Fruit fly (Drosophila melanogaster): Measurements from ENCODE around the gene CG12502.
A peak's percentile ranks its signal among the peaks of the same experiment; 100 is the strongest.

CG12502 gene

DNA sequence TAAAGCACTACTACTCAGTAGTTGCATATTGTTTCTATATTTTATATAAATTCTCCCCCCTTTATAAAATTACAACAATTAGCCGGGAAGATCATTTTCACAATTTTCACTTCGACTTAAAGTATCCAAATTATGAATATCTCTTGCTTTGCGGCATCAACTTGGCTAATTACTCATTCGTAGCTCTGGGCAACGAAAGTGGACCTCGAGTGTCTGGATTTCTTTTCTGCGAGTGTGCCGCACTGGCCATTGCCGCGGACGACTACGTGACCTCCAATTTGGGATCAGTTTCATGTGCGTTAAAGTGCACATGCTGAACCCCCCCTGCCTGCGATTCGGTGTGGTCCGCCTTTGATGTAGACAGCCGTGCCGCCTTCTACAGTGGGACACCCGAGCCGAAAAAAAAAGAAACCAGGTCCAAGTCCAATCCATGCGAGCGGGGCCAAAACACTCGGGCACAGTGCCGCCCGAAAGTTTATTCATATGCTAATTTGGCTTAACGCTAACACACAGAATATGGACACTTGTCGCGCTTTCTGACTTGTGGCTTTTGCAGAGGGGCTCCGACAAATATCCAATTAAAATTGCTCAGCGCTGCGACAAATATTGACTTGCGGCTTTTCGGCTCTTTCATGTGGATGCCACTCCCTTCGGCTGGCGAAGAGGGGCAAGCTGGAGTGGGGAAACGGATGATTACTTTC, 46.6 kb upstream of the CG12502 start (continued):
- TF ChIP-seq phol (tag; optimal IDR thresholded peaks at IDR 0.05) (peak; percentile 43), row (GFP tag; IDR thresholded peaks at IDR 0.05) (peak; percentile 30; the same call in 2 of the 3 replicates), HLHmδ (GFP tag; optimal IDR thresholded peaks at IDR 0.05) (no peak), prd (optimal IDR thresholded peaks at IDR 0.05) (no peak), prd (GFP tag; IDR thresholded peaks at IDR 0.05) (no peak; the same call in 2 of the 3 replicates), fd3F (GFP tag; optimal IDR thresholded peaks at IDR 0.05) (no peak), cwo (GFP tag; optimal IDR thresholded peaks at IDR 0.05) (no peak), tll (GFP tag; optimal IDR thresholded peaks at IDR 0.05) (no peak), tna (GFP tag; IDR thresholded peaks at IDR 0.05; ENCODE audit: partially characterized antibody) (no peak), nerfin-1 (tag; optimal IDR thresholded peaks at IDR 0.05) (peak; percentile 4), Sry-δ (GFP tag; optimal IDR thresholded peaks at IDR 0.05) (no peak), CG1233 (GFP tag; optimal IDR thresholded peaks at IDR 0.05) (no peak), ci (GFP tag; IDR thresholded peaks at IDR 0.05) (peak; percentile 50; the same call in 1 of the 3 replicates), CG6654 (GFP tag; optimal IDR thresholded peaks at IDR 0.05) (no peak), Max (GFP tag; optimal IDR thresholded peaks at IDR 0.05) (no peak), Taf1 (GFP tag; IDR thresholded peaks at IDR 0.05) (no peak), Dip2 (GFP tag; IDR thresholded peaks at IDR 0.05) (no peak), hkb (optimal IDR thresholded peaks at IDR 0.05) (no peak), hkb (GFP tag; IDR thresholded peaks at IDR 0.05) (peak; percentile 23; the same call in 1 of the 2 replicates), BEAF-32 (GFP tag; optimal IDR thresholded peaks at IDR 0.05) (no peak), CG33557 (GFP tag; optimal IDR thresholded peaks at IDR 0.05) (no peak), bab2 (GFP tag; optimal IDR thresholded peaks at IDR 0.05) (no peak), CG17829 (tag; optimal IDR thresholded peaks at IDR 0.05) (peak; percentile 16), Xbp1 (GFP tag; optimal IDR thresholded peaks at IDR 0.05) (peak; percentile 29), repo (GFP tag; optimal IDR thresholded peaks at IDR 0.05) (no peak), lov (optimal IDR thresholded peaks at IDR 0.05) (no peak), lov (GFP tag; IDR thresholded peaks at IDR 0.05) (0 out of 3 replicates have a peak, but pooled peaks have one; percentile 44), Rx (GFP tag; IDR thresholded peaks at IDR 0.05) (no peak), Dref (GFP tag; IDR thresholded peaks at IDR 0.05) (peak; percentile 31; the same call in 1 of the 2 replicates), Awh (GFP tag; IDR thresholded peaks at IDR 0.05) (no peak), Atf-2 (GFP tag; optimal IDR thresholded peaks at IDR 0.05) (no peak), CG6683 (GFP tag; optimal IDR thresholded peaks at IDR 0.05) (no peak), yki (optimal IDR thresholded peaks at IDR 0.05) (no peak), CG2116 (GFP tag; optimal IDR thresholded peaks at IDR 0.05) (no peak), psq (GFP tag; optimal IDR thresholded peaks at IDR 0.05) (no peak), gce (GFP tag; IDR thresholded peaks at IDR 0.05) (no peak), dmrt99B (tag; optimal IDR thresholded peaks at IDR 0.05) (peak; percentile 61), gfzf (GFP tag; optimal IDR thresholded peaks at IDR 0.05) (no peak), CG10147 (GFP tag; optimal IDR thresholded peaks at IDR 0.05) (no peak), CG7556 (GFP tag; optimal IDR thresholded peaks at IDR 0.05) (no peak), Oaz (GFP tag; IDR thresholded peaks at IDR 0.05) (no peak), CG10274 (GFP tag; optimal IDR thresholded peaks at IDR 0.05) (no peak), CG9215 (GFP tag; IDR thresholded peaks at IDR 0.05) (no peak), CG6765 (GFP tag; optimal IDR thresholded peaks at IDR 0.05) (no peak), dpn (GFP tag; optimal IDR thresholded peaks at IDR 0.05) (peak in 1 of 2 experiments; percentile 1), klu (GFP tag; IDR thresholded peaks at IDR 0.05) (no peak), CG13123 (GFP tag; optimal IDR thresholded peaks at IDR 0.05) (no peak), aop (GFP tag; IDR thresholded peaks at IDR 0.05) (no peak), CG6854 (GFP tag; optimal IDR thresholded peaks at IDR 0.05) (no peak), kni (GFP tag; optimal IDR thresholded peaks at IDR 0.05) (peak; percentile 65)
